Fruit fly (Drosophila melanogaster) whole organism, wandering third instar larva: ENCODE data around the gene mbo.
A peak's percentile ranks its signal among the peaks of the same experiment; 100 is the strongest.

Experiments used
- Abd-B ChIP-seq: fragments of >200 bp; optimal IDR thresholded peaks from 2 replicates; lab custom pipeline; 2017; ENCODE audit warnings: missing biosample characterization, missing genetic modification characterization
- CG9705 ChIP-seq: fragments of 200-800 bp; sonication (Bioruptor generic); optimal IDR thresholded peaks from 2 replicates; lab custom pipeline; 2018; ENCODE audit warnings: missing biosample characterization, mild to moderate bottlenecking, missing genetic modification characterization
- CrebA ChIP-seq: fragments of 200-800 bp; sonication (Bioruptor generic); optimal IDR thresholded peaks from 2 replicates; lab custom pipeline; 2016; ENCODE audit warnings: missing biosample characterization, mild to moderate bottlenecking, missing genetic modification characterization, borderline replicate concordance
- Dfd ChIP-seq: fragments of >200 bp; optimal IDR thresholded peaks from 2 replicates; lab custom pipeline; 2017; ENCODE audit warnings: missing biosample characterization, missing genetic modification characterization
- Dif ChIP-seq: fragments of 200-275, 200-300 bp; sonication (Bioruptor generic); optimal IDR thresholded peaks from 2 replicates; lab custom pipeline; 2018; ENCODE audit warnings: missing biosample characterization, missing genetic modification characterization; ENCODE audit not compliant: partially characterized antibody
- GATAd ChIP-seq: sonication (Bioruptor generic); optimal IDR thresholded peaks from 2 replicates; lab custom pipeline; 2016; ENCODE audit warnings: missing biosample characterization, missing genetic modification characterization
- HLH106 ChIP-seq: fragments of 200-800 bp; optimal IDR thresholded peaks from 3 replicates; lab custom pipeline; 2019; ENCODE audit warnings: missing biosample characterization, mild to moderate bottlenecking, missing genetic modification characterization, moderate library complexity
- Hr78 ChIP-seq: fragments of >200 bp; optimal IDR thresholded peaks from 2 replicates; lab custom pipeline; 2017; ENCODE audit warnings: missing biosample characterization, missing genetic modification characterization
- Hr83 ChIP-seq: fragments of 200-300 bp; sonication (Bioruptor generic); optimal IDR thresholded peaks from 2 replicates; lab custom pipeline; 2016; ENCODE audit warnings: missing biosample characterization, mild to moderate bottlenecking, missing genetic modification characterization, moderate library complexity; ENCODE audit not compliant: poor library complexity, severe bottlenecking
- Jra ChIP-seq: sonication (Bioruptor generic); optimal IDR thresholded peaks from 2 replicates; lab custom pipeline; 2016; ENCODE audit warnings: missing biosample characterization, missing genetic modification characterization
- Mio ChIP-seq: sonication (Bioruptor generic); optimal IDR thresholded peaks from 2 replicates; lab custom pipeline; 2016; ENCODE audit warnings: missing biosample characterization, missing genetic modification characterization
- Myc ChIP-seq: fragments of >200 bp; optimal IDR thresholded peaks from 2 replicates; lab custom pipeline; 2017
- N ChIP-seq: fragments of >200 bp; optimal IDR thresholded peaks from 2 replicates; lab custom pipeline; 2018; ENCODE audit warnings: missing biosample characterization, missing external identifiers, missing genetic modification characterization
- OdsH ChIP-seq: fragments of 200-800 bp; sonication (Bioruptor generic); optimal IDR thresholded peaks from 2 replicates; lab custom pipeline; 2016; ENCODE audit warnings: missing biosample characterization, mild to moderate bottlenecking, missing genetic modification characterization
- Rel ChIP-seq, 2 experiments: fragments of 200-800 bp; sonication (Bioruptor generic) in 1 of 2; optimal IDR thresholded peaks; 2 replicates in 1 of 2; 3 replicates in 1 of 2; lab custom pipeline; 2016 to 2019; ENCODE audit warnings: mild to moderate bottlenecking in 2 of 2, missing biosample characterization in 2 of 2, missing genetic modification characterization in 2 of 2, moderate library complexity in 1 of 2
- Sp1 ChIP-seq: fragments of 200-800 bp; sonication (Bioruptor generic); optimal IDR thresholded peaks from 3 replicates; lab custom pipeline; 2019; ENCODE audit warnings: missing biosample characterization, mild to moderate bottlenecking, missing genetic modification characterization, moderate library complexity
- Vsx2 ChIP-seq: fragments of 200-300, 225-300 bp; sonication (Bioruptor generic); optimal IDR thresholded peaks from 2 replicates; lab custom pipeline; 2018; ENCODE audit warnings: missing biosample characterization, missing genetic modification characterization; ENCODE audit not compliant: partially characterized antibody
- br ChIP-seq: fragments of 200-800 bp; sonication (Bioruptor generic); optimal IDR thresholded peaks from 2 replicates; lab custom pipeline; 2016; ENCODE audit warnings: missing biosample characterization, missing genetic modification characterization
- brk ChIP-seq: fragments of 200-800 bp; sonication (Bioruptor generic); optimal IDR thresholded peaks from 2 replicates; lab custom pipeline; 2016; ENCODE audit warnings: missing biosample characterization, mild to moderate bottlenecking, missing genetic modification characterization
- dl ChIP-seq, 2 experiments: fragments of 175-275, 200-275 bp in 1 of 2; fragments of 200-275 bp in 1 of 2; sonication (Bioruptor generic); optimal IDR thresholded peaks; lab custom pipeline; 2018; ENCODE audit warnings: mild to moderate bottlenecking in 2 of 2, missing biosample characterization in 2 of 2, missing genetic modification characterization in 2 of 2, moderate library complexity in 2 of 2; ENCODE audit not compliant: partially characterized antibody in 2 of 2, insufficient read depth in 1 of 2
- dmrt93B ChIP-seq: fragments of 200-800 bp; sonication (Bioruptor generic); optimal IDR thresholded peaks from 2 replicates; lab custom pipeline; 2018; ENCODE audit warnings: missing biosample characterization, mild to moderate bottlenecking, missing genetic modification characterization
- foxo ChIP-seq, 2 experiments: fragments of 200-800 bp; sonication (Bioruptor generic); optimal IDR thresholded peaks; 2 replicates in 1 of 2; 3 replicates in 1 of 2; lab custom pipeline; 2016 to 2017; ENCODE audit warnings: missing biosample characterization in 2 of 2, missing genetic modification characterization in 2 of 2
- fru ChIP-seq: fragments of 200-800 bp; sonication (Bioruptor generic); optimal IDR thresholded peaks from 3 replicates; lab custom pipeline; 2016; ENCODE audit warnings: missing biosample characterization, mild to moderate bottlenecking, missing genetic modification characterization
- h ChIP-seq: fragments of 200-800 bp; sonication (Bioruptor generic); optimal IDR thresholded peaks from 3 replicates; lab custom pipeline; 2016; ENCODE audit warnings: missing biosample characterization, mild to moderate bottlenecking, missing genetic modification characterization
- jim ChIP-seq: fragments of 175-275, 200-325 bp; sonication (Bioruptor generic); optimal IDR thresholded peaks from 2 replicates; lab custom pipeline; 2016; ENCODE audit warnings: missing biosample characterization, mild to moderate bottlenecking, missing genetic modification characterization
- lola ChIP-seq: fragments of >200 bp; optimal IDR thresholded peaks from 2 replicates; lab custom pipeline; 2017; ENCODE audit warnings: missing biosample characterization, missing genetic modification characterization
- psq ChIP-seq: fragments of 200-800 bp; sonication (Bioruptor generic); optimal IDR thresholded peaks from 3 replicates; lab custom pipeline; 2017; ENCODE audit warnings: missing biosample characterization, mild to moderate bottlenecking, missing genetic modification characterization, moderate library complexity
- rgr ChIP-seq: fragments of 200-800 bp; sonication (Bioruptor generic); optimal IDR thresholded peaks from 3 replicates; lab custom pipeline; 2016; ENCODE audit warnings: missing biosample characterization, mild to moderate bottlenecking, missing genetic modification characterization
- sage ChIP-seq: fragments of 200-800 bp; sonication (Bioruptor generic); optimal IDR thresholded peaks from 2 replicates; lab custom pipeline; 2016; ENCODE audit warnings: missing biosample characterization, mild to moderate bottlenecking, missing genetic modification characterization
- sv ChIP-seq: fragments of 200-800 bp; sonication (Bioruptor generic); optimal IDR thresholded peaks from 3 replicates; lab custom pipeline; 2016; ENCODE audit warnings: missing biosample characterization, missing genetic modification characterization
- tai ChIP-seq: sonication (Bioruptor generic); optimal IDR thresholded peaks from 2 replicates; lab custom pipeline; 2016; ENCODE audit warnings: missing biosample characterization, missing genetic modification characterization
- woc ChIP-seq: sonication (Bioruptor generic); optimal IDR thresholded peaks from 2 replicates; lab custom pipeline; 2016; ENCODE audit warnings: missing biosample characterization, mild to moderate bottlenecking, missing genetic modification characterization

Gene mbo

dm6 chr3R:12634617-12635016, 44.2 kb downstream of the mbo start, which contains the start of gene CG11598:
TSS of gene CG11598 (plus strand) at chr3R:12634917.
- TF ChIP-seq Rel (GFP tag; optimal IDR thresholded peaks at IDR 0.05; lab: Kevin White, UChicago), result no peak
- TF ChIP-seq Rel (tag; optimal IDR thresholded peaks at IDR 0.05; lab: Kevin White, UChicago), result no peak
- TF ChIP-seq CrebA (GFP tag; lab: Kevin White, UChicago), result no peak
- no peak for TF ChIP-seq tai (GFP tag; lab: Kevin White, UChicago)
- no peak for TF ChIP-seq dmrt93B (GFP tag; lab: Kevin White, UChicago)
- no peak for TF ChIP-seq Vsx2
- TF ChIP-seq Sp1 (GFP tag; lab: Kevin White, UChicago), result no peak
- TF ChIP-seq Dfd (GFP tag; lab: Kevin White, UChicago), result no peak
- TF ChIP-seq OdsH, result no peak
- TF ChIP-seq sv (GFP tag; lab: Kevin White, UChicago), result no peak
- no peak for TF ChIP-seq Myc
- no peak for TF ChIP-seq HLH106 (tag; lab: Kevin White, UChicago)
- no peak for TF ChIP-seq br (GFP tag; lab: Kevin White, UChicago)
- TF ChIP-seq foxo (GFP tag; optimal IDR thresholded peaks at IDR 0.05; lab: Kevin White, UChicago), result no peak
- TF ChIP-seq brk (GFP tag; lab: Kevin White, UChicago), result no peak
- no peak for TF ChIP-seq lola (GFP tag; lab: Kevin White, UChicago)
- no peak for TF ChIP-seq woc (GFP tag; lab: Kevin White, UChicago)
- TF ChIP-seq sage, result no peak
- no peak for TF ChIP-seq psq (GFP tag; lab: Kevin White, UChicago)
- no peak for TF ChIP-seq CG9705 (GFP tag; lab: Kevin White, UChicago)
- TF ChIP-seq N (GFP tag; lab: Kevin White, UChicago), result no peak

- TF ChIP-seq Hr83, result no peak
- no peak for TF ChIP-seq tai (GFP tag; lab: Kevin White, UChicago)
- no peak for TF ChIP-seq h
- no peak for TF ChIP-seq HLH106 (tag; lab: Kevin White, UChicago)
- no peak for TF ChIP-seq fru (GFP tag; lab: Kevin White, UChicago)
- TF ChIP-seq brk (GFP tag; lab: Kevin White, UChicago), result no peak
- no peak for TF ChIP-seq jim (GFP tag; lab: Kevin White, UChicago)
- TF ChIP-seq Sp1 (GFP tag; lab: Kevin White, UChicago), result no peak
- no peak for TF ChIP-seq foxo (GFP tag; optimal IDR thresholded peaks at IDR 0.05; lab: Kevin White, UChicago)
- no peak for TF ChIP-seq Hr78
- no peak for TF ChIP-seq sv (GFP tag; lab: Kevin White, UChicago)
- no peak for TF ChIP-seq rgr (GFP tag; lab: Kevin White, UChicago)
- TF ChIP-seq Mio (GFP tag; lab: Kevin White, UChicago), result no peak
- no peak for TF ChIP-seq Vsx2
- TF ChIP-seq N (GFP tag; lab: Kevin White, UChicago), result no peak
- no peak for TF ChIP-seq lola (GFP tag; lab: Kevin White, UChicago)
- TF ChIP-seq woc (GFP tag; lab: Kevin White, UChicago), result no peak
- no peak for TF ChIP-seq dl (GFP tag; optimal IDR thresholded peaks at IDR 0.05; lab: Kevin White, UChicago; ENCODE audit: insufficient read depth in 1 of 2, partially characterized antibody in 2 of 2)
- no peak for TF ChIP-seq dmrt93B (GFP tag; lab: Kevin White, UChicago)
- TF ChIP-seq, all 38 proteins: peak for 0
These were observed 45.8 kb downstream of the mbo start, which contains the start of gene CG18530 for dm6 chr3R:12633059-12633458. TSS of gene CG18530 (plus strand) at chr3R:12633359.

dm6 chr3R:12630369-12630768, 48.5 kb downstream of the mbo start, which contains the start of gene Not10:
TSS of gene Not10 (plus strand) at chr3R:12630647.
- no peak for TF ChIP-seq dmrt93B (GFP tag; lab: Kevin White, UChicago)
- peak; percentile 35 for TF ChIP-seq sv (GFP tag; lab: Kevin White, UChicago)
- TF ChIP-seq Rel (GFP tag; optimal IDR thresholded peaks at IDR 0.05; lab: Kevin White, UChicago), result no peak
- peak; percentile 67 for TF ChIP-seq Rel (tag; optimal IDR thresholded peaks at IDR 0.05; lab: Kevin White, UChicago)
- peak; percentile 60 for TF ChIP-seq HLH106 (tag; lab: Kevin White, UChicago)
- TF ChIP-seq Myc, result peak; percentile 3
- peak; percentile 28 for TF ChIP-seq psq (GFP tag; lab: Kevin White, UChicago)
- TF ChIP-seq Dif (GFP tag; lab: Kevin White, UChicago), result no peak
- peak; percentile 30 for TF ChIP-seq CG9705 (GFP tag; lab: Kevin White, UChicago)
- peak; percentile 13 for TF ChIP-seq woc (GFP tag; lab: Kevin White, UChicago)
- TF ChIP-seq sage, result peak; percentile 31
- no peak for TF ChIP-seq GATAd
- TF ChIP-seq foxo (GFP tag; optimal IDR thresholded peaks at IDR 0.05; lab: Kevin White, UChicago), result peak in 1 of 2 experiments; percentile 64

- peak; percentile 22 for TF ChIP-seq Jra
- TF ChIP-seq foxo (GFP tag; optimal IDR thresholded peaks at IDR 0.05; lab: Kevin White, UChicago), result no peak
- TF ChIP-seq Rel (GFP tag; optimal IDR thresholded peaks at IDR 0.05; lab: Kevin White, UChicago), result no peak
- TF ChIP-seq Rel (tag; optimal IDR thresholded peaks at IDR 0.05; lab: Kevin White, UChicago), result peak; percentile 89
- peak; percentile 23 for TF ChIP-seq Abd-B (GFP tag; lab: Kevin White, UChicago)
- TF ChIP-seq, all 38 proteins: peak for 3
These were observed 50.4 kb downstream of the mbo start for dm6 chr3R:12628395-12628928.
